Fruit fly (Drosophila melanogaster) whole organism, embryonic: ENCODE results near the gene gce.

ENCODE experiments used
- CG10209 ChIP-seq: fragments of 200-800 bp; sonication (Bioruptor generic); optimal IDR thresholded peaks from 3 replicates; lab custom pipeline; 2017; ENCODE audit warnings: missing biosample characterization, mild to moderate bottlenecking, missing genetic modification characterization, missing genetic modification reagents
- CG10366 ChIP-seq: fragments of 200-800 bp; sonication (Bioruptor generic); IDR thresholded peaks from 2 replicates; pipeline ENCODE4 v1.3.6; 2022; ENCODE audit warnings: missing biosample characterization, missing genetic modification characterization
- CG13296 ChIP-seq: fragments of 200-800 bp; sonication (Bioruptor generic); optimal IDR thresholded peaks from 3 replicates; lab custom pipeline; 2018; ENCODE audit warnings: missing biosample characterization, mild to moderate bottlenecking, missing genetic modification characterization
- CG15073 ChIP-seq: fragments of 200-800 bp; sonication (Bioruptor generic); optimal IDR thresholded peaks from 2 replicates; lab custom pipeline; 2016; ENCODE audit warnings: missing biosample characterization, missing genetic modification characterization
- CG15269 ChIP-seq: fragments of 200-800 bp; sonication (Bioruptor generic); optimal IDR thresholded peaks from 2 replicates; lab custom pipeline; 2018; ENCODE audit warnings: missing biosample characterization, mild to moderate bottlenecking, missing genetic modification characterization, moderate library complexity
- CG15514 ChIP-seq: fragments of 200-800 bp; sonication (Bioruptor generic); optimal IDR thresholded peaks from 3 replicates; lab custom pipeline; 2017; ENCODE audit warnings: missing biosample characterization, missing genetic modification characterization, mild to moderate bottlenecking, moderate library complexity, missing genetic modification reagents
- CG17359 ChIP-seq: fragments of 200-800 bp; sonication (Bioruptor generic); optimal IDR thresholded peaks from 3 replicates; lab custom pipeline; 2018; ENCODE audit warnings: missing biosample characterization, mild to moderate bottlenecking, missing genetic modification characterization, moderate library complexity
- CG18599 ChIP-seq: fragments of 200-800 bp; sonication (Bioruptor generic); optimal IDR thresholded peaks from 3 replicates; lab custom pipeline; 2017; ENCODE audit warnings: missing biosample characterization, missing genetic modification characterization, mild to moderate bottlenecking, moderate library complexity, missing genetic modification reagents
- CG2202 ChIP-seq: fragments of 200-800 bp; sonication (Bioruptor generic); optimal IDR thresholded peaks from 2 replicates; lab custom pipeline; 2018; ENCODE audit warnings: missing biosample characterization, mild to moderate bottlenecking, missing genetic modification characterization
- CG2678 ChIP-seq: fragments of 200-800 bp; sonication (Bioruptor generic); optimal IDR thresholded peaks from 3 replicates; lab custom pipeline; 2019; ENCODE audit warnings: missing biosample characterization, mild to moderate bottlenecking, missing genetic modification characterization, moderate library complexity
- CG30403 ChIP-seq: fragments of 200-800 bp; sonication (Bioruptor generic); optimal IDR thresholded peaks from 3 replicates; lab custom pipeline; 2016; ENCODE audit warnings: missing biosample characterization, missing genetic modification characterization
- CG3065 ChIP-seq: fragments of 200-800 bp; sonication (Bioruptor generic); optimal IDR thresholded peaks from 2 replicates; lab custom pipeline; 2016; ENCODE audit warnings: missing biosample characterization, missing genetic modification characterization
- CG31224 ChIP-seq: fragments of 200-800 bp; sonication (Bioruptor generic); IDR thresholded peaks from 2 replicates; pipeline ENCODE4 v1.3.6; 2022; ENCODE audit warnings: missing biosample characterization, missing genetic modification characterization
- CG32772 ChIP-seq: fragments of 200-800 bp; sonication (Bioruptor generic); IDR thresholded peaks from 2 replicates; pipeline ENCODE4 v1.3.6; 2022; ENCODE audit warnings: missing biosample characterization, missing genetic modification characterization
- CG3281 ChIP-seq: fragments of 200-800 bp; sonication (Bioruptor generic); optimal IDR thresholded peaks from 3 replicates; lab custom pipeline; 2017; ENCODE audit warnings: missing biosample characterization, mild to moderate bottlenecking, missing genetic modification characterization
- CG3407 ChIP-seq: fragments of 200-800 bp; sonication (Bioruptor generic); optimal IDR thresholded peaks from 2 replicates; lab custom pipeline; 2018; ENCODE audit warnings: missing biosample characterization, mild to moderate bottlenecking, missing genetic modification characterization
- CG34422 ChIP-seq: fragments of 200-800 bp; sonication (Bioruptor generic); IDR thresholded peaks from 3 replicates; pipeline ENCODE4 v1.3.6; 2022; ENCODE audit warnings: missing biosample characterization, missing genetic modification characterization
- CG4424 ChIP-seq: fragments of 200-800 bp; sonication (Bioruptor generic); optimal IDR thresholded peaks from 3 replicates; lab custom pipeline; 2016; ENCODE audit warnings: missing biosample characterization, missing genetic modification characterization
- CG5180 ChIP-seq: fragments of 200-800 bp; sonication (Bioruptor generic); optimal IDR thresholded peaks from 3 replicates; lab custom pipeline; 2017; ENCODE audit warnings: missing biosample characterization, missing genetic modification characterization, mild to moderate bottlenecking, moderate library complexity, missing genetic modification reagents
- CG5953 ChIP-seq: fragments of 200-800 bp; sonication (Bioruptor generic); IDR thresholded peaks from 2 replicates; pipeline ENCODE4 v1.3.6; 2022; ENCODE audit warnings: missing biosample characterization, missing genetic modification characterization
- CG6175 ChIP-seq: fragments of 200-800 bp; sonication (Bioruptor generic); IDR thresholded peaks from 3 replicates; pipeline ENCODE4 v1.3.6; 2022; ENCODE audit warnings: missing biosample characterization, missing genetic modification characterization
- CG6813 ChIP-seq: fragments of 200-800 bp; sonication (Bioruptor generic); optimal IDR thresholded peaks from 2 replicates; lab custom pipeline; 2017; ENCODE audit warnings: missing biosample characterization, missing genetic modification characterization, mild to moderate bottlenecking, moderate library complexity, missing genetic modification reagents
- CG6854 ChIP-seq: fragments of 200-800 bp; sonication (Bioruptor generic); optimal IDR thresholded peaks from 3 replicates; lab custom pipeline; 2017; ENCODE audit warnings: missing biosample characterization, mild to moderate bottlenecking, missing genetic modification characterization
- Deaf1 ChIP-seq: fragments of 200-800 bp; optimal IDR thresholded peaks from 3 replicates; lab custom pipeline; 2019; ENCODE audit warnings: missing biosample characterization, mild to moderate bottlenecking, missing genetic modification characterization, moderate library complexity
- HLH54F ChIP-seq: fragments of 200-800 bp; sonication (Bioruptor generic); optimal IDR thresholded peaks from 3 replicates; lab custom pipeline; 2016; ENCODE audit warnings: missing biosample characterization, missing genetic modification characterization
- NFAT ChIP-seq: fragments of 200-800 bp; sonication (Bioruptor generic); IDR thresholded peaks from 2 replicates; pipeline ENCODE4 v1.3.6; 2022; ENCODE audit warnings: missing biosample characterization, missing genetic modification characterization
- PHDP ChIP-seq: fragments of 200-800 bp; sonication (Bioruptor generic); optimal IDR thresholded peaks from 3 replicates; lab custom pipeline; 2018; ENCODE audit warnings: missing biosample characterization, mild to moderate bottlenecking, missing genetic modification characterization, moderate library complexity
- Rfx ChIP-seq: fragments of 200-800 bp; sonication (Bioruptor generic); IDR thresholded peaks from 2 replicates; pipeline ENCODE4 v1.3.6; 2022; ENCODE audit warnings: missing biosample characterization, missing genetic modification characterization
- Ssrp ChIP-seq: fragments of 200-800 bp; sonication (Bioruptor generic); optimal IDR thresholded peaks from 2 replicates; lab custom pipeline; 2018; ENCODE audit warnings: missing biosample characterization, mild to moderate bottlenecking, missing genetic modification characterization, moderate library complexity
- Tbp ChIP-seq: fragments of >200 bp; optimal IDR thresholded peaks from 2 replicates; lab custom pipeline; 2018; ENCODE audit warnings: missing biosample characterization, missing genetic modification characterization
- bab2 ChIP-seq: fragments of 200-800 bp; sonication (Bioruptor generic); optimal IDR thresholded peaks from 2 replicates; lab custom pipeline; 2016; ENCODE audit warnings: missing biosample characterization, missing genetic modification characterization
- bcd ChIP-seq: fragments of 200-800 bp; sonication (Bioruptor generic); optimal IDR thresholded peaks from 2 replicates; lab custom pipeline; 2017; ENCODE audit warnings: missing biosample characterization, mild to moderate bottlenecking, missing genetic modification characterization
- cg ChIP-seq: fragments of 200-800 bp; sonication (Bioruptor generic); optimal IDR thresholded peaks from 3 replicates; lab custom pipeline; 2019; ENCODE audit warnings: missing biosample characterization, mild to moderate bottlenecking, missing genetic modification characterization, moderate library complexity
- dpn ChIP-seq, 2 experiments: fragments of 200-800 bp; sonication (Bioruptor generic); optimal IDR thresholded peaks; 3 replicates each; lab custom pipeline; 2016; ENCODE audit warnings: missing biosample characterization in 2 of 2, missing genetic modification characterization in 2 of 2
- gcm2 ChIP-seq: fragments of 200-800 bp; sonication (Bioruptor generic); optimal IDR thresholded peaks from 2 replicates; lab custom pipeline; 2016; ENCODE audit warnings: missing biosample characterization, missing genetic modification characterization
- gsb ChIP-seq: fragments of 200-800 bp; sonication (Bioruptor generic); IDR thresholded peaks from 2 replicates; pipeline ENCODE4 v1.3.6; 2022; ENCODE audit warnings: missing biosample characterization, missing genetic modification characterization
- ken ChIP-seq: fragments of 200-800 bp; sonication (Bioruptor generic); IDR thresholded peaks from 3 replicates; pipeline ENCODE4 v1.3.6; 2022; ENCODE audit warnings: missing biosample characterization, missing genetic modification characterization
- mam ChIP-seq: fragments of 200-800 bp; sonication (Bioruptor generic); optimal IDR thresholded peaks from 3 replicates; lab custom pipeline; 2016; ENCODE audit warnings: missing biosample characterization, missing genetic modification characterization
- pan ChIP-seq, 4 experiments: fragments of >200 bp in 3 of 4; fragments of 200-800 bp in 1 of 4; sonication (Bioruptor generic) in 1 of 4; optimal IDR thresholded peaks in 3 of 4; IDR thresholded peaks in 1 of 4; 2 replicates each; pipeline versions ENCODE4 v1.3.6 to Lab custom; 2017 to 2022; ENCODE audit warnings: missing biosample characterization in 2 of 4, missing genetic modification characterization in 2 of 4, mixed read lengths in 1 of 4
- ranshi ChIP-seq: fragments of 200-800 bp; sonication (Bioruptor generic); IDR thresholded peaks from 2 replicates; pipeline ENCODE4 v1.3.6; 2022; ENCODE audit warnings: missing biosample characterization, missing genetic modification characterization
- repo ChIP-seq: fragments of 200-800 bp; sonication (Bioruptor generic); optimal IDR thresholded peaks from 2 replicates; lab custom pipeline; 2016; ENCODE audit warnings: missing biosample characterization, missing genetic modification characterization
- sens ChIP-seq: fragments of 200-800 bp; sonication (Bioruptor generic); peaks from one replicate; lab custom pipeline; 2016; ENCODE audit warnings: missing biosample characterization, missing genetic modification characterization
- sug ChIP-seq: fragments of 200-800 bp; optimal IDR thresholded peaks from 2 replicates; lab custom pipeline; 2019; ENCODE audit warnings: missing biosample characterization, mild to moderate bottlenecking, missing genetic modification characterization, moderate library complexity
- tap ChIP-seq: fragments of 200-800 bp; optimal IDR thresholded peaks from 3 replicates; lab custom pipeline; 2019; ENCODE audit warnings: missing biosample characterization, mild to moderate bottlenecking, missing genetic modification characterization, moderate library complexity
- tgo ChIP-seq: fragments of 200-800 bp; sonication (Bioruptor generic); IDR thresholded peaks from 3 replicates; pipeline ENCODE4 v1.3.6; 2022; ENCODE audit warnings: missing biosample characterization, missing genetic modification characterization
- tx ChIP-seq: fragments of 200-800 bp; sonication (Bioruptor generic); optimal IDR thresholded peaks from 2 replicates; lab custom pipeline; 2016; ENCODE audit warnings: missing biosample characterization, missing genetic modification characterization
- unpg ChIP-seq: fragments of 200-800 bp; sonication (Bioruptor generic); optimal IDR thresholded peaks from 3 replicates; lab custom pipeline; 2018; ENCODE audit warnings: missing biosample characterization, mild to moderate bottlenecking, missing genetic modification characterization, moderate library complexity
- wek ChIP-seq: fragments of 200-800 bp; sonication (Bioruptor generic); optimal IDR thresholded peaks from 3 replicates; lab custom pipeline; 2018; ENCODE audit warnings: missing biosample characterization, mild to moderate bottlenecking, missing genetic modification characterization, moderate library complexity

gce gene

dm6 chrX:15304211-15304610, 6.6 kb downstream of the gce start (continued):
- 0 out of 2 replicates have a peak, but pooled peaks have one; percentile 9 for TF ChIP-seq NFAT (GFP tag; lab: Robert Waterston, UW)
- TF ChIP-seq mam: peak; percentile 37
- peak; percentile 22 for TF ChIP-seq CG3281 (GFP tag; lab: Kevin White, UChicago)
- TF ChIP-seq CG6854 (GFP tag; lab: Kevin White, UChicago): peak; percentile 19
- 0 out of 2 replicates have a peak, but pooled peaks have one; percentile 10 for TF ChIP-seq gsb
- TF ChIP-seq CG10366 (GFP tag; lab: Robert Waterston, UW): peak; percentile 22; the same call in 1 of the 2 replicates
- peak; percentile 57 for TF ChIP-seq Rfx (GFP tag; lab: Robert Waterston, UW)
- TF ChIP-seq tx (GFP tag; lab: Kevin White, UChicago): no peak
- TF ChIP-seq CG6813 (GFP tag; lab: Kevin White, UChicago): peak; percentile 22
- peak; percentile 26 for TF ChIP-seq PHDP (tag; lab: Kevin White, UChicago)
- no peak for TF ChIP-seq CG34422 (GFP tag; lab: Robert Waterston, UW)
- TF ChIP-seq HLH54F (GFP tag; lab: Kevin White, UChicago): peak; percentile 28
- TF ChIP-seq CG17359: peak; percentile 9
- TF ChIP-seq bab2 (GFP tag; lab: Kevin White, UChicago): peak; percentile 1
- no peak for TF ChIP-seq Tbp (GFP tag; lab: Kevin White, UChicago)
- TF ChIP-seq CG15269 (tag; lab: Kevin White, UChicago): peak; percentile 36
- TF ChIP-seq cg (GFP tag; lab: Kevin White, UChicago): peak; percentile 38
- TF ChIP-seq unpg: peak; percentile 10
- peak; percentile 49 for TF ChIP-seq sens (GFP tag; lab: Kevin White, UChicago)
- TF ChIP-seq repo (GFP tag; lab: Kevin White, UChicago): no peak
- TF ChIP-seq CG2678 (tag; lab: Kevin White, UChicago): peak; percentile 54

- no peak for TF ChIP-seq ranshi (GFP tag; lab: Robert Waterston, UW)
- no peak for TF ChIP-seq CG6175 (GFP tag; lab: Robert Waterston, UW)
- no peak for TF ChIP-seq wek (GFP tag; lab: Kevin White, UChicago)
- no peak for TF ChIP-seq tap (tag; lab: Kevin White, UChicago)
- no peak for TF ChIP-seq tgo (GFP tag; lab: Robert Waterston, UW)
- peak; percentile 8 for TF ChIP-seq sug (tag; lab: Kevin White, UChicago)
- TF ChIP-seq Deaf1: peak; percentile 20
- TF ChIP-seq CG5953 (GFP tag; lab: Robert Waterston, UW): no peak
- no peak for TF ChIP-seq dpn (GFP tag; optimal IDR thresholded peaks at IDR 0.05; lab: Kevin White, UChicago)
- no peak for TF ChIP-seq CG15073 (GFP tag; lab: Kevin White, UChicago)
- TF ChIP-seq CG10209 (GFP tag; lab: Kevin White, UChicago): no peak
- TF ChIP-seq CG18599 (GFP tag; lab: Kevin White, UChicago): no peak
- TF ChIP-seq ken (GFP tag; lab: Robert Waterston, UW): no peak
- no peak for TF ChIP-seq pan (optimal IDR thresholded peaks at IDR 0.05; lab: Kevin White, UChicago)
- peak in 1 of 2 experiments; percentile 17 for TF ChIP-seq pan (GFP tag; optimal IDR thresholded peaks at IDR 0.05 in 1 of 2, IDR thresholded peaks at IDR 0.05 in 1 of 2)
- TF ChIP-seq CG5180 (GFP tag; lab: Kevin White, UChicago): no peak
- peak; percentile 3 for TF ChIP-seq CG15514
- no peak for TF ChIP-seq HLH54F (GFP tag; lab: Kevin White, UChicago)
- TF ChIP-seq gcm2: no peak
- TF ChIP-seq CG3065: no peak
- TF ChIP-seq CG30403: peak; percentile 0
- TF ChIP-seq CG4424 (GFP tag; lab: Kevin White, UChicago): no peak
- TF ChIP-seq CG31224 (GFP tag; lab: Robert Waterston, UW): no peak
- no peak for TF ChIP-seq CG2202
- no peak for TF ChIP-seq CG32772
- TF ChIP-seq CG3407 (GFP tag; lab: Kevin White, UChicago): no peak
- no peak for TF ChIP-seq bcd (GFP tag; lab: Kevin White, UChicago)
- TF ChIP-seq Ssrp (tag; lab: Kevin White, UChicago): no peak
- TF ChIP-seq CG13296: no peak
These were observed 8.7 kb downstream of the gce start for dm6 chrX:15305975-15306909.
